Worm (Caenorhabditis elegans): ENCODE results near the gene mxl-1.

The mxl-1 gene

DNA sequence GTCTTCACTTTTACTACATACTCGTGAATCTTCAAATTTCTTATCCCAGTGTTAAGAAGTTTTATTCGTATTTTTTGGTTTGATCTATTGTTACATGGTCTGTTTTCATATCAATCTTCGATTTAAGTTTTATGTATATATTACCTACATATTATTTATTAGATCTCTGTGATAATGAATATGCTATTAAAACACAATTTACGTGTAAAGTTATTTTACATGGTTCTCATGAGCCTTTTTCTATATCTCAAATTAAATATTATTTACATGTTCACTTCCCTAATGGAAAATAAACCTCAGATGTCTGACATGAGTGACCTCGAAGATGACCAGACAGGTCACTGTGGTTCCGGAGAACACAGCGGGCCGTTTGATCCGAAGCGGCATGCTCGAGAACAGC is at the start of gene mxl-1:
TSS of gene mxl-1 (plus strand) at position 301 of the 400 bp plus-strand sequence.
- no peak for TF ChIP-seq M03D4.4 (tag; optimal IDR thresholded peaks at IDR 0.05)
- no peak for TF ChIP-seq mls-2 (tag; optimal IDR thresholded peaks at IDR 0.05)
- no peak for TF ChIP-seq unc-120 (tag; optimal IDR thresholded peaks at IDR 0.05; ENCODE audit: poor library complexity, severe bottlenecking)
- TF ChIP-seq nhr-237 (tag; optimal IDR thresholded peaks at IDR 0.05) = no peak
- TF ChIP-seq mep-1 (tag; optimal IDR thresholded peaks at IDR 0.05) = no peak
- no peak for TF ChIP-seq nhr-12 (tag; optimal IDR thresholded peaks at IDR 0.05)
- TF ChIP-seq unc-39 (tag; optimal IDR thresholded peaks at IDR 0.05) = no peak
- no peak for TF ChIP-seq ceh-43 (GFP tag; optimal IDR thresholded peaks at IDR 0.05)
- no peak for TF ChIP-seq flh-1 (GFP tag; optimal IDR thresholded peaks at IDR 0.05)
- no peak for TF ChIP-seq lsy-2 (tag; optimal IDR thresholded peaks at IDR 0.05)
- TF ChIP-seq drap-1 (GFP tag; optimal IDR thresholded peaks at IDR 0.05) = no peak
- no peak for TF ChIP-seq elt-1 (tag; optimal IDR thresholded peaks at IDR 0.05; ENCODE audit: borderline replicate concordance, insufficient read depth)
- TF ChIP-seq cnd-1 (tag; optimal IDR thresholded peaks at IDR 0.05) = no peak
- no peak for TF ChIP-seq snpc-4 (tag; optimal IDR thresholded peaks at IDR 0.05)
- TF ChIP-seq ztf-11 (tag; optimal IDR thresholded peaks at IDR 0.05) = no peak
- TF ChIP-seq tbx-8 (GFP tag; optimal IDR thresholded peaks at IDR 0.05) = no peak

DNA sequence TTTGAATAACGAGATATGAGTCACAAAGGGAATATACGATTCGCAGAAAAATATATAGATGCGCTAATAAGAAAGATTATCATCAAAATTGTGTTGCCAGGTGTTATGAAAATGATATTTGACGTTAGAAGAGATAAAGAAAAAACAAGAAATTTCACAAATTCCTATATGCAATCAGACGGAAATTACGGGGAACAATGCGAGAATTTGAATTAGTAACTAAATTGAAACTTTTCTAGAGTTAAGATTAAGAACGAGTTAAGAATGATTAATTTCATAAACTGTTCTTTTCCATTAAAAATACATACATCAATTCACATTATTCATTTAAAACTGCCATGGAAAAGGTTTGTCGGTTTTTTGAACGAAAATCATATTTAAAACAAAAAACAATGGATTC is 48.5 kb upstream of the mxl-1 start, which contains the start of gene clc-6:
TSS of gene clc-6 (minus strand) at position 101 of the 400 bp plus-strand sequence.
- TF ChIP-seq bed-3 (GFP tag; optimal IDR thresholded peaks at IDR 0.05) (no peak), hlh-1 (tag; optimal IDR thresholded peaks at IDR 0.05) (no peak), mab-5 (tag; optimal IDR thresholded peaks at IDR 0.05) (no peak), nhr-12 (tag; optimal IDR thresholded peaks at IDR 0.05) (no peak), flh-1 (GFP tag; optimal IDR thresholded peaks at IDR 0.05) (no peak), sem-2 (GFP tag; optimal IDR thresholded peaks at IDR 0.05) (no peak), nhr-2 (tag; optimal IDR thresholded peaks at IDR 0.05) (no peak), ces-1 (GFP tag; optimal IDR thresholded peaks at IDR 0.05) (no peak), ztf-11 (tag; optimal IDR thresholded peaks at IDR 0.05) (no peak), unc-39 (tag; optimal IDR thresholded peaks at IDR 0.05) (no peak), lsy-2 (tag; optimal IDR thresholded peaks at IDR 0.05) (no peak), mep-1 (tag; optimal IDR thresholded peaks at IDR 0.05) (no peak), elt-1 (tag; optimal IDR thresholded peaks at IDR 0.05; ENCODE audit: borderline replicate concordance, insufficient read depth) (no peak), pha-4 (tag; optimal IDR thresholded peaks at IDR 0.05) (no peak), tbx-8 (GFP tag; optimal IDR thresholded peaks at IDR 0.05) (no peak), nhr-76 (tag; optimal IDR thresholded peaks at IDR 0.05) (no peak), lin-32 (GFP tag; optimal IDR thresholded peaks at IDR 0.05) (no peak), blmp-1 (tag; optimal IDR thresholded peaks at IDR 0.05) (no peak), sptf-1 (tag; optimal IDR thresholded peaks at IDR 0.05) (no peak)

DNA sequence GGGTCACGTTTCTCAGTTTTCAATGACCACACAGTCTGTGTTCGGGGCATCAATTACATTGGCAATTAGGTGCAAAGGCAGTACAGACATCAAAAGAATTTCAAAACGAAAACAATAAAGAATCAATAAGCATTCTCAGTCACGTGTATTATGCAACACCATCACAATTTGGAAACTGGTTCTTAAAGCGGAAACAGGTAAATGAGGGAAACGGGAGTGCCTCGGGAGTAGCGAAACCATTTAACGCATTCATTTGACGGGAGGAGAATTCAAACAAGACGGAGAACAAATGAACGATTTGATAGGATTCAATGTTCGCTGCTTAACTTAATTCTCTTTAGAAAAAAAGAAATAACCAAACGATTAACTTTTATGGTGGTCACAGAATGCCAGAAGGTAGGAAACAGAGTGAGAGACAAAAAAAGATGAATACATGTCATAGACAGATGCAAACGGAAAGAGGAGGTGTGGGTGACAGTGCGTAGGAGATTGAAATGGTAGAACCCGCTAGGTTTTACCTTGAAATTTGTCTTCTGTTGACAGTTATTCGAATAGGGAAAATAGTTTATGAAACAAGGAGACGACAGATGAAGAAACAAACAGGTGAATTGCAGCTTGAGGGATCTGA is 47.9 kb upstream of the mxl-1 start:
- TF ChIP-seq mab-5 (tag; optimal IDR thresholded peaks at IDR 0.05) (no peak), elt-1 (tag; optimal IDR thresholded peaks at IDR 0.05; ENCODE audit: borderline replicate concordance, insufficient read depth) (no peak), tbx-8 (GFP tag; optimal IDR thresholded peaks at IDR 0.05) (no peak), lin-13 (tag; optimal IDR thresholded peaks at IDR 0.05) (no peak), flh-1 (GFP tag; optimal IDR thresholded peaks at IDR 0.05) (no peak), unc-39 (tag; optimal IDR thresholded peaks at IDR 0.05) (no peak), nhr-12 (tag; optimal IDR thresholded peaks at IDR 0.05) (no peak), lin-32 (GFP tag; optimal IDR thresholded peaks at IDR 0.05) (no peak), cnd-1 (tag; optimal IDR thresholded peaks at IDR 0.05) (no peak), pha-4 (tag; optimal IDR thresholded peaks at IDR 0.05) (no peak)

DNA sequence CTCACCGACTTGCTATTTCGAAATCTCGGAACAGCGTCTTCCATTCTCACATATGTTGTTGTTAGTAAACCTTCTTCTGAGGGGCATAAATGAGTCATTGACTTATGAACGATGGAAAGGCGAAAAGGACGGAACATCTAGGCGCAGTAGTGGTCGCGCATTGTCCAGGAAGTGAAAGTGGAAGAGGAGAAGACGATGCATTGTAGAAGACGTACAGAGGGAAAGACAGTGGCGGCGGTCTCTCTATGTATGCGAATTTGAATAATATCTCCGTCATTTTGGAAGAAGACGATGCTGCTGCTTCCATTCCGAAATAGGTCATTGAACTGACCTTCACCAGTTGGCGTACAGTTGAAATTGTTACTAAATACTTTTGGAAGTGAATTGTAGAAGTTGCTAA is 46.5 kb upstream of the mxl-1 start:
- peak; percentile 55 for TF ChIP-seq blmp-1 (tag; optimal IDR thresholded peaks at IDR 0.05)
- TF ChIP-seq flh-1 (GFP tag; optimal IDR thresholded peaks at IDR 0.05) = no peak
- TF ChIP-seq sptf-1 (tag; optimal IDR thresholded peaks at IDR 0.05) = no peak

DNA sequence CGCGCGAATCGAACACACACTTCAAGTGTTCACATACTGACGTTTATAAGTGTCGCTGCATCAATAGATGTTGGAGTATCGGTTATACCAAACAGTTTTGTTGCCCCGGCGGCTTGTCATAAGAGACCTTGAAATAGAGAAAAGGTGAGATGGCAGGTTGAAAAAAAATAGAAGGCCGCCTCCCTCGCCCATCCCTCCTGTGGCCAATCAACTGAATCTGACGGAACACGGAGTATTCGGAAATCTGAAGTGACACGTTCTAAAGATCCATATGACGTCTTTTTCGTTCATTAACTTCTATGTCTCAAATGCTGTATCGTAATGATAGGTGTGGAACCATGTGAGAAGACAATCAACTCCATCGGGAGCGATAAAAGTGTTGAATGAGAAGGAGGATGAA is 45.1 kb upstream of the mxl-1 start:
- no peak for TF ChIP-seq snpc-4 (tag; optimal IDR thresholded peaks at IDR 0.05)
- no peak for TF ChIP-seq elt-1 (tag; optimal IDR thresholded peaks at IDR 0.05; ENCODE audit: borderline replicate concordance, insufficient read depth)
- no peak for TF ChIP-seq M03D4.4 (tag; optimal IDR thresholded peaks at IDR 0.05)
- no peak for TF ChIP-seq ces-1 (GFP tag; optimal IDR thresholded peaks at IDR 0.05)
- no peak for TF ChIP-seq nhr-28 (tag; optimal IDR thresholded peaks at IDR 0.05)
- no peak for TF ChIP-seq mab-5 (tag; optimal IDR thresholded peaks at IDR 0.05)
- TF ChIP-seq ham-2 (GFP tag; optimal IDR thresholded peaks at IDR 0.05) = no peak
- TF ChIP-seq bed-3 (GFP tag; optimal IDR thresholded peaks at IDR 0.05) = no peak
- no peak for TF ChIP-seq flh-1 (GFP tag; optimal IDR thresholded peaks at IDR 0.05)
- TF ChIP-seq nhr-76 (tag; optimal IDR thresholded peaks at IDR 0.05) = no peak
- TF ChIP-seq ceh-39 (tag; optimal IDR thresholded peaks at IDR 0.05) = no peak
- TF ChIP-seq blmp-1 (tag; optimal IDR thresholded peaks at IDR 0.05) = no peak
- TF ChIP-seq ceh-83 (GFP tag; optimal IDR thresholded peaks at IDR 0.05) = no peak
- no peak for TF ChIP-seq tbx-8 (GFP tag; optimal IDR thresholded peaks at IDR 0.05)
- TF ChIP-seq cnd-1 (tag; optimal IDR thresholded peaks at IDR 0.05) = no peak
- TF ChIP-seq unc-120 (tag; optimal IDR thresholded peaks at IDR 0.05; ENCODE audit: poor library complexity, severe bottlenecking) = no peak
- TF ChIP-seq ztf-11 (tag; optimal IDR thresholded peaks at IDR 0.05) = no peak
